Fruit fly (Drosophila melanogaster): ENCODE data around the gene aurA.
A peak's percentile ranks its signal among the peaks of the same experiment; 100 is the strongest.

The aurA gene

dm6 chr3R:11945450-11946317 is 17.2 kb upstream of the aurA start (continued):
- TF ChIP-seq Med (GFP tag) (peak; percentile 58), CG11696 (GFP tag; IDR thresholded peaks at IDR 0.05) (no peak), NFAT (GFP tag; IDR thresholded peaks at IDR 0.05) (0 out of 2 replicates have a peak, but pooled peaks have one; percentile 4), CG32532 (GFP tag; IDR thresholded peaks at IDR 0.05) (no peak), bcd (GFP tag; optimal IDR thresholded peaks at IDR 0.05) (no peak), Xrp1 (GFP tag; IDR thresholded peaks at IDR 0.05) (no peak), Scr (GFP tag; IDR thresholded peaks at IDR 0.05; ENCODE audit: partially characterized antibody) (no peak), shn (GFP tag; optimal IDR thresholded peaks at IDR 0.05) (no peak), Oaz (GFP tag; IDR thresholded peaks at IDR 0.05) (0 out of 2 replicates have a peak, but pooled peaks have one; percentile 7), CG14667 (GFP tag; IDR thresholded peaks at IDR 0.05) (no peak), Adf1 (GFP tag; IDR thresholded peaks at IDR 0.05) (no peak), inv (GFP tag; IDR thresholded peaks at IDR 0.05; ENCODE audit: partially characterized antibody) (no peak), dmrt99B (tag; optimal IDR thresholded peaks at IDR 0.05) (no peak), lilli (GFP tag; optimal IDR thresholded peaks at IDR 0.05) (no peak), sd (tag; optimal IDR thresholded peaks at IDR 0.05) (peak; percentile 8), CG31224 (GFP tag; IDR thresholded peaks at IDR 0.05) (peak; percentile 26; the same call in 1 of the 2 replicates), sens (GFP tag) (peak; percentile 67), vfl (GFP tag; optimal IDR thresholded peaks at IDR 0.05) (no peak), CG10565 (GFP tag; optimal IDR thresholded peaks at IDR 0.05) (no peak), CG2199 (GFP tag; IDR thresholded peaks at IDR 0.05) (no peak), ci (GFP tag; IDR thresholded peaks at IDR 0.05) (0 out of 3 replicates have a peak, but pooled peaks have one; percentile 32), CG13424 (tag; optimal IDR thresholded peaks at IDR 0.05) (no peak), CG7963 (GFP tag; IDR thresholded peaks at IDR 0.05; ENCODE audit: partially characterized antibody) (no peak), CTCF (GFP tag; optimal IDR thresholded peaks at IDR 0.05) (no peak), ase (GFP tag; IDR thresholded peaks at IDR 0.05) (no peak), CG17612 (GFP tag; IDR thresholded peaks at IDR 0.05) (no peak), Jarid2 (GFP tag; optimal IDR thresholded peaks at IDR 0.05) (no peak), CG6175 (GFP tag; IDR thresholded peaks at IDR 0.05) (peak; percentile 65; the same call in 1 of the 3 replicates), chinmo (GFP tag; IDR thresholded peaks at IDR 0.05; ENCODE audit: partially characterized antibody) (peak; percentile 84), Dp (GFP tag; optimal IDR thresholded peaks at IDR 0.05) (no peak), CG11560 (tag; IDR thresholded peaks at IDR 0.05) (no peak), Lhr (GFP tag; optimal IDR thresholded peaks at IDR 0.05) (no peak), lmd (GFP tag; IDR thresholded peaks at IDR 0.05) (no peak), Ssrp (tag; optimal IDR thresholded peaks at IDR 0.05) (no peak), ERR (GFP tag; optimal IDR thresholded peaks at IDR 0.05) (no peak), CG10431 (GFP tag; optimal IDR thresholded peaks at IDR 0.05) (no peak), crp (GFP tag; optimal IDR thresholded peaks at IDR 0.05) (no peak)

dm6 chr3R:11947079-11947869 is 15.7 kb upstream of the aurA start:
- no peak for TF ChIP-seq repo (GFP tag; optimal IDR thresholded peaks at IDR 0.05)
- no peak for TF ChIP-seq CG17612 (GFP tag; IDR thresholded peaks at IDR 0.05)
- TF ChIP-seq schlank (tag; optimal IDR thresholded peaks at IDR 0.05) = no peak
- no peak for TF ChIP-seq ken (GFP tag; IDR thresholded peaks at IDR 0.05)
- TF ChIP-seq sd (tag; optimal IDR thresholded peaks at IDR 0.05) = peak; percentile 74
- TF ChIP-seq YL-1 (GFP tag; optimal IDR thresholded peaks at IDR 0.05) = no peak
- TF ChIP-seq Hr39 (optimal IDR thresholded peaks at IDR 0.05) = no peak
- peak; percentile 7; the same call in 1 of the 2 replicates for TF ChIP-seq E2f2 (GFP tag; IDR thresholded peaks at IDR 0.05)
- 0 out of 2 replicates have a peak, but pooled peaks have one; percentile 20 for TF ChIP-seq CG14667 (GFP tag; IDR thresholded peaks at IDR 0.05)
- TF ChIP-seq GATAe (GFP tag; conservative IDR thresholded peaks at IDR 0.05) = no peak
- TF ChIP-seq CG30020 (tag; optimal IDR thresholded peaks at IDR 0.05) = no peak
- no peak for TF ChIP-seq stc (GFP tag; IDR thresholded peaks at IDR 0.05)
- peak; percentile 22 for TF ChIP-seq bcd (GFP tag; optimal IDR thresholded peaks at IDR 0.05)
- TF ChIP-seq CG13624 (GFP tag; optimal IDR thresholded peaks at IDR 0.05) = no peak
- 0 out of 3 replicates have a peak, but pooled peaks have one; percentile 15 for TF ChIP-seq tgo (GFP tag; IDR thresholded peaks at IDR 0.05)
- TF ChIP-seq lmd (GFP tag; IDR thresholded peaks at IDR 0.05) = peak; percentile 56
- no peak for TF ChIP-seq jigr1 (GFP tag; IDR thresholded peaks at IDR 0.05)
